Worm (Caenorhabditis elegans) whole organism, L4/young adult: ENCODE data around the gene cyn-17.

ENCODE experiments used
- W03F9.2 ChIP-seq: fragments of 150-350 bp; optimal IDR thresholded peaks from 2 replicates; lab custom pipeline; 2014; ENCODE audit warnings: missing biosample characterization, missing genetic modification characterization
- dao-5 ChIP-seq: sonication (generic microtip); optimal IDR thresholded peaks from 2 replicates; lab custom pipeline; 2016; ENCODE audit warnings: missing genotype, missing genetic modification characterization, moderate library complexity, missing compliant biosample characterization
- him-1 ChIP-seq: sonication (generic microtip); optimal IDR thresholded peaks from 2 replicates; lab custom pipeline; 2016; ENCODE audit warnings: missing genotype, missing genetic modification reagents, missing genetic modification characterization, missing compliant biosample characterization

cyn-17 gene

ce11 chrV:5820401-5820800, 20.9 kb downstream of the cyn-17 start:
- TF ChIP-seq him-1 (no peak), W03F9.2 (tag; lab: Kevin White, UChicago) (no peak), dao-5 (no peak)

- TF ChIP-seq W03F9.2 (tag; lab: Kevin White, UChicago) = no peak
- TF ChIP-seq him-1 = no peak
- TF ChIP-seq dao-5 = no peak
Measured at ce11 chrV:5821451-5822143, 22.1 kb downstream of the cyn-17 start.

ce11 chrV:5822968-5823367, 23.5 kb downstream of the cyn-17 start:
- TF ChIP-seq dao-5 = no peak
- no peak for TF ChIP-seq W03F9.2 (tag; lab: Kevin White, UChicago)
- TF ChIP-seq him-1 = no peak

ce11 chrV:5825478-5825877, 26.0 kb downstream of the cyn-17 start:
- no peak for TF ChIP-seq him-1
- no peak for TF ChIP-seq W03F9.2 (tag; lab: Kevin White, UChicago)
- TF ChIP-seq dao-5 = no peak

- TF ChIP-seq dao-5 (no peak), W03F9.2 (tag; lab: Kevin White, UChicago) (no peak), him-1 (no peak)
Measured at ce11 chrV:5826592-5826991, 27.1 kb downstream of the cyn-17 start, which contains the start of gene let-418. TSS of gene let-418 (plus strand) at chrV:5826833.

ce11 chrV:5831253-5831652, 31.8 kb downstream of the cyn-17 start:
- no peak for TF ChIP-seq W03F9.2 (tag; lab: Kevin White, UChicago)
- TF ChIP-seq him-1 = no peak
- no peak for TF ChIP-seq dao-5

- TF ChIP-seq W03F9.2 (tag; lab: Kevin White, UChicago) = no peak
- no peak for TF ChIP-seq dao-5
- TF ChIP-seq him-1 = no peak
Measured at ce11 chrV:5832799-5833198, 33.3 kb downstream of the cyn-17 start.

ce11 chrV:5833531-5833930, 34.1 kb downstream of the cyn-17 start, which contains the start of gene srh-76:
TSS of gene srh-76 (plus strand) at chrV:5833831.
- no peak for TF ChIP-seq dao-5
- no peak for TF ChIP-seq him-1

ce11 chrV:5835397-5835796, 35.9 kb downstream of the cyn-17 start:
- no peak for TF ChIP-seq W03F9.2 (tag; lab: Kevin White, UChicago)
- TF ChIP-seq him-1 = no peak
- TF ChIP-seq dao-5 = no peak

ce11 chrV:5835979-5836615, 36.6 kb downstream of the cyn-17 start:
- TF ChIP-seq dao-5 = no peak
- no peak for TF ChIP-seq him-1
- no peak for TF ChIP-seq W03F9.2 (tag; lab: Kevin White, UChicago)

ce11 chrV:5836616-5836982, 37.1 kb downstream of the cyn-17 start, which contains the start of gene col-140:
TSS of gene col-140 (minus strand) at chrV:5836834.
- TF ChIP-seq dao-5 = no peak

ce11 chrV:5838576-5839366, 39.3 kb downstream of the cyn-17 start, which contains the start of gene F26F12.2:
TSS of gene F26F12.2 (minus strand) at chrV:5838613.
- TF ChIP-seq him-1 (no peak), dao-5 (no peak), W03F9.2 (tag; lab: Kevin White, UChicago) (no peak)

- TF ChIP-seq dao-5 (no peak), him-1 (no peak)
Measured at ce11 chrV:5840939-5841338, 41.5 kb downstream of the cyn-17 start.

ce11 chrV:5842507-5843144, 43.2 kb downstream of the cyn-17 start:
- TF ChIP-seq dao-5 = no peak
